Fruit fly (Drosophila melanogaster): ENCODE data around the gene Daxx.

Gene Daxx

dm6 chr2L:6479226-6479906, 1.4 kb upstream of the Daxx start (continued):
- TF ChIP-seq CG17912 (GFP tag; optimal IDR thresholded peaks at IDR 0.05) (peak; percentile 65), Adf1 (GFP tag; IDR thresholded peaks at IDR 0.05) (peak; percentile 69), dmrt11E (tag; optimal IDR thresholded peaks at IDR 0.05) (peak; percentile 8), gt (GFP tag; IDR thresholded peaks at IDR 0.05) (no peak), ATbp (GFP tag; optimal IDR thresholded peaks at IDR 0.05) (peak; percentile 80), schlank (tag; optimal IDR thresholded peaks at IDR 0.05) (peak; percentile 24), hb (GFP tag; IDR thresholded peaks at IDR 0.05; ENCODE audit: partially characterized antibody) (no peak), CG1603 (tag; optimal IDR thresholded peaks at IDR 0.05) (peak; percentile 25), CG11504 (tag; optimal IDR thresholded peaks at IDR 0.05) (peak; percentile 85), Elba2 (GFP tag; optimal IDR thresholded peaks at IDR 0.05) (no peak), CG13624 (GFP tag; optimal IDR thresholded peaks at IDR 0.05) (peak; percentile 15), Eip74EF (GFP tag; optimal IDR thresholded peaks at IDR 0.05) (peak in 1 of 2 experiments; percentile 36), Chrac-16 (GFP tag; optimal IDR thresholded peaks at IDR 0.05) (peak; percentile 2)

DNA sequence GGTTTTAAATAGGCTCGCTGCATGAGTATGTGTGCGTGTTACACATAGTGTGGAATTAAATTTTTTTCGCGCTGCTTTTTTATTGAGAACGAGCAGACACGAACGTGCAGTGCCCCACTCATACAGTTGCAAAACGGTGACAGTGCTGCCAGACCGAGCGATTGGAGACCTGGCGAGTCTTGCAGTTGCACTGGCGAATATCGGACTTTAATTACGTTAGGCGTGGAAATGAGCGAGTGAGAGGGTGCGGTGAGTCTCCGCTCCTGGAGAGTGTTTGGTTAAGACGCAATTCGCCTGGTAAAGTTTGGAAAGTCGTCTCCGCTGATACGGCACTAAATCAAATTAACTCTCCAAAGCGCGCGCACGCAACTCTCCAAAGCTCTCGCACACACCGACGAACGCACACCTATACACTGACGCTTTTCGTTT, 595 bp downstream of the Daxx start:
- TF ChIP-seq ERR (GFP tag; optimal IDR thresholded peaks at IDR 0.05) (no peak), Ets97D (GFP tag; optimal IDR thresholded peaks at IDR 0.05) (peak; percentile 3), stwl (tag; optimal IDR thresholded peaks at IDR 0.05) (peak; percentile 55), CG7987 (GFP tag; optimal IDR thresholded peaks at IDR 0.05) (peak; percentile 4), CG6254 (GFP tag; optimal IDR thresholded peaks at IDR 0.05) (peak; percentile 10), Deaf1 (tag; optimal IDR thresholded peaks at IDR 0.05) (peak; percentile 79), Awh (GFP tag; IDR thresholded peaks at IDR 0.05) (no peak), danr (GFP tag; IDR thresholded peaks at IDR 0.05) (no peak), CG10543 (GFP tag; optimal IDR thresholded peaks at IDR 0.05) (peak; percentile 71), wek (GFP tag; optimal IDR thresholded peaks at IDR 0.05) (no peak), CG4424 (GFP tag; optimal IDR thresholded peaks at IDR 0.05) (no peak), ci (GFP tag; IDR thresholded peaks at IDR 0.05) (peak; percentile 81), Dp (GFP tag; optimal IDR thresholded peaks at IDR 0.05) (peak; percentile 82), sob (GFP tag; IDR thresholded peaks at IDR 0.05) (0 out of 2 replicates have a peak, but pooled peaks have one; percentile 30), CG12659 (GFP tag; optimal IDR thresholded peaks at IDR 0.05) (peak; percentile 17), HmgD (GFP tag; optimal IDR thresholded peaks at IDR 0.05) (peak; percentile 28), row (GFP tag; IDR thresholded peaks at IDR 0.05) (peak; percentile 22; the same call in 1 of the 3 replicates), gsb-n (tag; optimal IDR thresholded peaks at IDR 0.05) (peak; percentile 47), CG34376 (GFP tag; optimal IDR thresholded peaks at IDR 0.05) (peak; percentile 77), lov (optimal IDR thresholded peaks at IDR 0.05) (no peak), lov (GFP tag; IDR thresholded peaks at IDR 0.05) (0 out of 3 replicates have a peak, but pooled peaks have one; percentile 39), YL-1 (GFP tag; optimal IDR thresholded peaks at IDR 0.05) (peak; percentile 69), HmgZ (tag; optimal IDR thresholded peaks at IDR 0.05) (peak; percentile 70), crol (GFP tag; IDR thresholded peaks at IDR 0.05) (no peak), CG12769 (tag; optimal IDR thresholded peaks at IDR 0.05) (peak; percentile 65), sug (tag; optimal IDR thresholded peaks at IDR 0.05) (peak; percentile 7), CG15514 (GFP tag; optimal IDR thresholded peaks at IDR 0.05) (peak; percentile 73), CG2199 (GFP tag; IDR thresholded peaks at IDR 0.05) (0 out of 3 replicates have a peak, but pooled peaks have one; percentile 30), CG32772 (GFP tag; IDR thresholded peaks at IDR 0.05) (peak; percentile 75), Hmr (GFP tag; optimal IDR thresholded peaks at IDR 0.05) (no peak), CG11695 (GFP tag; IDR thresholded peaks at IDR 0.05) (peak; percentile 62), Rfx (GFP tag; IDR thresholded peaks at IDR 0.05) (peak; percentile 46; the same call in 1 of the 2 replicates), CG14014 (GFP tag; IDR thresholded peaks at IDR 0.05) (no peak; the same call in 1 of the 2 replicates), CG4328 (GFP tag; optimal IDR thresholded peaks at IDR 0.05) (no peak), CG33557 (GFP tag; optimal IDR thresholded peaks at IDR 0.05) (no peak)

Measured in whole organism, embryonic.